Worm (Caenorhabditis elegans) whole organism, L3 larva: ENCODE data around the gene R102.11.

Experiments
- fos-1 ChIP-seq: fragments of 150-350 bp; optimal IDR thresholded peaks from 2 replicates; lab custom pipeline; 2014; ENCODE audit warnings: missing biosample characterization, missing genetic modification characterization
- lin-15B ChIP-seq: fragments of 150-350 bp; optimal IDR thresholded peaks from 2 replicates; lab custom pipeline; 2014; ENCODE audit warnings: missing biosample characterization, missing genetic modification characterization
- lsy-12 ChIP-seq: sonication (generic microtip); optimal IDR thresholded peaks from 2 replicates; lab custom pipeline; 2016; ENCODE audit warnings: mild to moderate bottlenecking, missing genetic modification characterization, missing compliant biosample characterization
- nhr-23 ChIP-seq: fragments of 150-350 bp; optimal IDR thresholded peaks from 2 replicates; lab custom pipeline; 2014; ENCODE audit warnings: missing biosample characterization, missing genetic modification reagents, missing genetic modification characterization
- nhr-237 ChIP-seq: fragments of 150-350 bp; optimal IDR thresholded peaks from 2 replicates; lab custom pipeline; 2014; ENCODE audit warnings: missing biosample characterization, missing genetic modification characterization
- nhr-25 ChIP-seq: sonication (generic microtip); optimal IDR thresholded peaks from 2 replicates; lab custom pipeline; 2017; ENCODE audit warnings: missing biosample characterization, missing genetic modification characterization
- pqm-1 ChIP-seq: fragments of 150-350 bp; optimal IDR thresholded peaks from 2 replicates; lab custom pipeline; 2017; ENCODE audit warnings: missing biosample characterization, missing genetic modification characterization, inconsistent platforms
- sea-2 ChIP-seq: fragments of 150-350 bp; sonication (generic microtip); optimal IDR thresholded peaks from 4 replicates; lab custom pipeline; 2014; ENCODE audit warnings: missing biosample characterization, missing genetic modification reagents, missing genetic modification characterization
- snpc-4 ChIP-seq: fragments of 150-350 bp; optimal IDR thresholded peaks from 2 replicates; lab custom pipeline; 2014; ENCODE audit warnings: missing biosample characterization, missing genetic modification characterization
- tbx-2 ChIP-seq: sonication (generic microtip); optimal IDR thresholded peaks from 2 replicates; lab custom pipeline; 2016; ENCODE audit warnings: mild to moderate bottlenecking, missing genetic modification characterization, missing compliant biosample characterization
- unc-39 ChIP-seq: sonication (generic microtip); optimal IDR thresholded peaks from 4 replicates; lab custom pipeline; 2017; ENCODE audit warnings: missing biosample characterization, missing genetic modification characterization
- unc-62 ChIP-seq: fragments of 150-350 bp; sonication (generic microtip); optimal IDR thresholded peaks from 4 replicates; lab custom pipeline; 2014; ENCODE audit warnings: missing biosample characterization, missing genetic modification reagents, missing genetic modification characterization
- zag-1 ChIP-seq: fragments of 150-350 bp; optimal IDR thresholded peaks from 2 replicates; lab custom pipeline; 2014; ENCODE audit warnings: missing biosample characterization, missing genetic modification characterization

DNA sequence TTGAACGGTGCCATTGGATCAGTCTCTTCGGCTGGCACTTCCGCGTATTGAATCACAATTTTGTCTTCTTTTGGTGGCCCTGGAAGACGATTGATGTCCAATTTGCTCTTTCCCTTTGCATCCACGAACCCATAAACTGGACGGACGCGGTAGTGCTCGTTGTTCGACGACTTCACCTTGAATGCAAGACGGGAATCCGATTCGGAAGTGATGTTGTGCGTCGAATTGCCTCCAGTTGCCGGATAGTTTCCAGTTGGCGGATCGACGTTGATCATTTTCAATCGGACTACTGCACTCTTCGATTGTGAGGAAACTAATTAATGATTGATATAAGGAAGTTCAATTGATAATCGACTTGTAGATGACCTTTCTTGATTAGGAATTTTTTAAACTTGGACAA lies 38.8 kb upstream of the R102.11 start, which contains the start of gene ssp-34:
- TF ChIP-seq nhr-237 (tag; lab: Kevin White, UChicago) (no peak), nhr-23 (no peak), fos-1 (tag; lab: Kevin White, UChicago) (no peak), snpc-4 (no peak), zag-1 (no peak), tbx-2 (tag; lab: Kevin White, UChicago) (no peak), unc-39 (tag; lab: Kevin White, UChicago) (no peak), pqm-1 (tag; lab: Kevin White, UChicago) (no peak), sea-2 (GFP tag; lab: Kevin White, UChicago) (no peak), nhr-25 (tag; lab: Kevin White, UChicago) (no peak), lsy-12 (tag; lab: Kevin White, UChicago) (no peak), lin-15B (tag; lab: Kevin White, UChicago) (no peak), unc-62 (GFP tag; lab: Kevin White, UChicago) (no peak)
